Fruit fly (Drosophila melanogaster) whole organism, wandering third instar larva: ENCODE data around the gene ppk22.

ENCODE experiments used
- Hnf4 ChIP-seq: fragments of 200-800 bp; sonication (Bioruptor generic); optimal IDR thresholded peaks from 2 replicates; lab custom pipeline; 2016; ENCODE audit warnings: missing biosample characterization, mild to moderate bottlenecking, missing genetic modification characterization
- Hr83 ChIP-seq: fragments of 200-300 bp; sonication (Bioruptor generic); optimal IDR thresholded peaks from 2 replicates; lab custom pipeline; 2016; ENCODE audit warnings: missing biosample characterization, mild to moderate bottlenecking, missing genetic modification characterization, moderate library complexity; ENCODE audit not compliant: poor library complexity, severe bottlenecking
- Myc ChIP-seq: fragments of >200 bp; optimal IDR thresholded peaks from 2 replicates; lab custom pipeline; 2017
- OdsH ChIP-seq: fragments of 200-800 bp; sonication (Bioruptor generic); optimal IDR thresholded peaks from 2 replicates; lab custom pipeline; 2016; ENCODE audit warnings: missing biosample characterization, mild to moderate bottlenecking, missing genetic modification characterization
- foxo ChIP-seq, 2 experiments: fragments of 200-800 bp; sonication (Bioruptor generic); optimal IDR thresholded peaks; 2 replicates in 1 of 2; 3 replicates in 1 of 2; lab custom pipeline; 2016 to 2017; ENCODE audit warnings: missing biosample characterization in 2 of 2, missing genetic modification characterization in 2 of 2
- lola ChIP-seq: fragments of >200 bp; optimal IDR thresholded peaks from 2 replicates; lab custom pipeline; 2017; ENCODE audit warnings: missing biosample characterization, missing genetic modification characterization
- psq ChIP-seq: fragments of 200-800 bp; sonication (Bioruptor generic); optimal IDR thresholded peaks from 3 replicates; lab custom pipeline; 2017; ENCODE audit warnings: missing biosample characterization, mild to moderate bottlenecking, missing genetic modification characterization, moderate library complexity
- rgr ChIP-seq: fragments of 200-800 bp; sonication (Bioruptor generic); optimal IDR thresholded peaks from 3 replicates; lab custom pipeline; 2016; ENCODE audit warnings: missing biosample characterization, mild to moderate bottlenecking, missing genetic modification characterization

- TF ChIP-seq Hnf4 (GFP tag; lab: Kevin White, UChicago) (no peak), psq (GFP tag; lab: Kevin White, UChicago) (no peak), rgr (no peak), OdsH (GFP tag; lab: Kevin White, UChicago) (no peak), Hr83 (no peak), lola (GFP tag; lab: Kevin White, UChicago) (no peak), foxo (GFP tag; optimal IDR thresholded peaks at IDR 0.05; lab: Kevin White, UChicago) (no peak), Myc (lab: Kevin White, UChicago) (no peak)
These were observed at the start of gene ppk22 for dm6 chr3R:24859701-24860100.
